Worm (Caenorhabditis elegans): ENCODE results near the gene B0563.5.

The B0563.5 gene

ce11 chrX:9180823-9181222 lies 34.9 kb downstream of the B0563.5 start, which contains the start of gene Y81B9A.4:
Gene Y81B9A.4 (minus strand): TSS chrX:9180923.
- TF ChIP-seq T23F11.4 (GFP tag; optimal IDR thresholded peaks at IDR 0.05) (no peak), unc-55 (GFP tag; optimal IDR thresholded peaks at IDR 0.05) (no peak), ceh-45 (GFP tag; IDR thresholded peaks at IDR 0.05) (no peak), ceh-22 (tag; optimal IDR thresholded peaks at IDR 0.05) (no peak), fax-1 (tag; optimal IDR thresholded peaks at IDR 0.05) (no peak), nhr-11 (tag; optimal IDR thresholded peaks at IDR 0.05) (no peak)

ce11 chrX:9182140-9182539 lies 36.2 kb downstream of the B0563.5 start, which contains the start of gene Y81B9A.3:
Gene Y81B9A.3 (plus strand): TSS chrX:9182440.
- TF ChIP-seq fkh-6 (tag; optimal IDR thresholded peaks at IDR 0.05) (no peak), C08G9.2 (tag; optimal IDR thresholded peaks at IDR 0.05) (no peak), syd-9 (tag; optimal IDR thresholded peaks at IDR 0.05) (no peak), sox-2 (GFP tag; IDR thresholded peaks at IDR 0.05) (no peak), ceh-14 (tag; optimal IDR thresholded peaks at IDR 0.05) (no peak), ceh-9 (tag; optimal IDR thresholded peaks at IDR 0.05) (no peak)

- TF ChIP-seq Y22D7AL.16 (tag; optimal IDR thresholded peaks at IDR 0.05) = no peak
- no peak for TF ChIP-seq K09A11.1 (tag; optimal IDR thresholded peaks at IDR 0.05; ENCODE audit: insufficient read depth)
- TF ChIP-seq ttx-3 (tag; optimal IDR thresholded peaks at IDR 0.05) = no peak
- TF ChIP-seq fkh-6 (tag; optimal IDR thresholded peaks at IDR 0.05) = no peak
- TF ChIP-seq ceh-6 (GFP tag; optimal IDR thresholded peaks at IDR 0.05) = no peak
- no peak for TF ChIP-seq ceh-9 (tag; optimal IDR thresholded peaks at IDR 0.05)
- no peak for TF ChIP-seq K02D7.2 (tag; optimal IDR thresholded peaks at IDR 0.05)
- TF ChIP-seq C38D4.7 (GFP tag; optimal IDR thresholded peaks at IDR 0.05) = no peak
- TF ChIP-seq pat-9 (tag; optimal IDR thresholded peaks at IDR 0.05) = no peak
- no peak for TF ChIP-seq ceh-22 (tag; optimal IDR thresholded peaks at IDR 0.05)
- TF ChIP-seq gmeb-2 (tag; optimal IDR thresholded peaks at IDR 0.05) = no peak
- TF ChIP-seq sdc-2 (tag; optimal IDR thresholded peaks at IDR 0.05) = no peak
- TF ChIP-seq dmd-4 (tag; optimal IDR thresholded peaks at IDR 0.05; ENCODE audit: borderline replicate concordance) = no peak
- TF ChIP-seq che-1 (tag; optimal IDR thresholded peaks at IDR 0.05) = no peak
- no peak for TF ChIP-seq zip-5 (tag; optimal IDR thresholded peaks at IDR 0.05)
- no peak for TF ChIP-seq ceh-31 (tag; optimal IDR thresholded peaks at IDR 0.05)
- no peak for TF ChIP-seq pha-4 (tag; optimal IDR thresholded peaks at IDR 0.05)
- no peak for TF ChIP-seq eyg-1 (tag; optimal IDR thresholded peaks at IDR 0.05)
These were observed 37.9 kb downstream of the B0563.5 start, which contains the start of gene Y81B9A.2 for ce11 chrX:9183836-9184235. Gene Y81B9A.2 (plus strand): TSS chrX:9184136.

- TF ChIP-seq che-1 (tag; optimal IDR thresholded peaks at IDR 0.05) (no peak), ahr-1 (tag; optimal IDR thresholded peaks at IDR 0.05) (no peak), fkh-10 (GFP tag; optimal IDR thresholded peaks at IDR 0.05) (no peak), ceh-45 (GFP tag; IDR thresholded peaks at IDR 0.05) (no peak), pat-9 (tag; optimal IDR thresholded peaks at IDR 0.05) (no peak), C38D4.7 (GFP tag; optimal IDR thresholded peaks at IDR 0.05) (no peak)
These were observed 46.0 kb downstream of the B0563.5 start, which contains the start of gene Y81B9A.1 for ce11 chrX:9191795-9192494. Gene Y81B9A.1 (plus strand): TSS chrX:9192444.

ce11 chrX:9194081-9194480 lies 48.1 kb downstream of the B0563.5 start:
- TF ChIP-seq ceh-9 (tag; optimal IDR thresholded peaks at IDR 0.05) (no peak), C38D4.7 (GFP tag; optimal IDR thresholded peaks at IDR 0.05) (no peak), pha-4 (tag; optimal IDR thresholded peaks at IDR 0.05) (no peak), fkh-6 (tag; optimal IDR thresholded peaks at IDR 0.05) (no peak), ceh-19 (GFP tag; optimal IDR thresholded peaks at IDR 0.05) (no peak), ceh-34 (tag; optimal IDR thresholded peaks at IDR 0.05) (no peak), ztf-16 (tag; optimal IDR thresholded peaks at IDR 0.05) (no peak), zip-5 (tag; optimal IDR thresholded peaks at IDR 0.05) (no peak), gmeb-2 (tag; optimal IDR thresholded peaks at IDR 0.05) (no peak), syd-9 (tag; optimal IDR thresholded peaks at IDR 0.05) (no peak)
